Fruit fly (Drosophila melanogaster): ENCODE results near the gene CG14834.

The CG14834 gene

dm6 chr3L:7376830-7377229, 29.9 kb upstream of the CG14834 start:
- TF ChIP-seq exex (tag; optimal IDR thresholded peaks at IDR 0.05) (peak; percentile 83), sug (tag; optimal IDR thresholded peaks at IDR 0.05) (peak; percentile 29), CG34376 (GFP tag; optimal IDR thresholded peaks at IDR 0.05) (peak; percentile 36), Sry-δ (GFP tag; optimal IDR thresholded peaks at IDR 0.05) (no peak), BtbVII (GFP tag; optimal IDR thresholded peaks at IDR 0.05) (peak; percentile 44), MESR4 (GFP tag; optimal IDR thresholded peaks at IDR 0.05) (no peak), mirr (GFP tag; optimal IDR thresholded peaks at IDR 0.05) (peak; percentile 71)

dm6 chr3L:7376151-7376550, 29.2 kb upstream of the CG14834 start:
- peak; percentile 67 for TF ChIP-seq mirr (GFP tag; optimal IDR thresholded peaks at IDR 0.05)
- no peak for TF ChIP-seq YL-1 (GFP tag; optimal IDR thresholded peaks at IDR 0.05)
- no peak for TF ChIP-seq CG11560 (tag; IDR thresholded peaks at IDR 0.05)
- TF ChIP-seq CG12155 (GFP tag; optimal IDR thresholded peaks at IDR 0.05), result no peak
- peak; percentile 60 for TF ChIP-seq exex (tag; optimal IDR thresholded peaks at IDR 0.05)

dm6 chr3L:7371290-7371689, 24.4 kb upstream of the CG14834 start:
- TF ChIP-seq CG7963 (GFP tag; IDR thresholded peaks at IDR 0.05; ENCODE audit: partially characterized antibody) (no peak), Dek (tag; optimal IDR thresholded peaks at IDR 0.05) (no peak), BEAF-32 (GFP tag; optimal IDR thresholded peaks at IDR 0.05) (peak; percentile 30), CG15479 (GFP tag; optimal IDR thresholded peaks at IDR 0.05) (no peak), HmgZ (tag; optimal IDR thresholded peaks at IDR 0.05) (no peak), CG14710 (tag; optimal IDR thresholded peaks at IDR 0.05) (no peak), Sry-β (GFP tag; optimal IDR thresholded peaks at IDR 0.05) (peak; percentile 86), CG3407 (GFP tag; optimal IDR thresholded peaks at IDR 0.05) (no peak), row (GFP tag; IDR thresholded peaks at IDR 0.05) (peak; percentile 42; the same call in 2 of the 3 replicates), chn (GFP tag; optimal IDR thresholded peaks at IDR 0.05) (no peak), CG1233 (GFP tag; optimal IDR thresholded peaks at IDR 0.05) (no peak), mam (GFP tag; optimal IDR thresholded peaks at IDR 0.05) (no peak), CG2116 (GFP tag; optimal IDR thresholded peaks at IDR 0.05) (no peak), vvl (GFP tag; IDR thresholded peaks at IDR 0.05) (no peak), E2f2 (GFP tag; IDR thresholded peaks at IDR 0.05) (no peak), kah (GFP tag; optimal IDR thresholded peaks at IDR 0.05) (no peak), CG6689 (GFP tag; IDR thresholded peaks at IDR 0.05) (no peak), fu2 (GFP tag; optimal IDR thresholded peaks at IDR 0.05) (no peak), Med (GFP tag) (no peak), sisA (GFP tag; IDR thresholded peaks at IDR 0.05) (no peak), trem (tag; optimal IDR thresholded peaks at IDR 0.05) (no peak), ac (GFP tag; optimal IDR thresholded peaks at IDR 0.05) (peak; percentile 28), Nf-YC (tag; optimal IDR thresholded peaks at IDR 0.05) (no peak), Myb (GFP tag; optimal IDR thresholded peaks at IDR 0.05) (no peak), p53 (GFP tag; optimal IDR thresholded peaks at IDR 0.05) (no peak), HLH3B (GFP tag; IDR thresholded peaks at IDR 0.05) (no peak), HLH54F (GFP tag; optimal IDR thresholded peaks at IDR 0.05) (no peak), CG10321 (GFP tag; IDR thresholded peaks at IDR 0.05) (0 out of 2 replicates have a peak, but pooled peaks have one; percentile 10), cad (GFP tag; optimal IDR thresholded peaks at IDR 0.05) (peak; percentile 80), CG10979 (tag; optimal IDR thresholded peaks at IDR 0.05) (no peak), dimm (GFP tag; IDR thresholded peaks at IDR 0.05) (no peak), CG11695 (GFP tag; IDR thresholded peaks at IDR 0.05) (no peak), hb (GFP tag; IDR thresholded peaks at IDR 0.05; ENCODE audit: partially characterized antibody) (peak; percentile 29; the same call in 1 of the 3 replicates), chm (GFP tag; IDR thresholded peaks at IDR 0.05) (0 out of 2 replicates have a peak, but pooled peaks have one; percentile 26), CG12942 (GFP tag; optimal IDR thresholded peaks at IDR 0.05) (no peak), crc (GFP tag; optimal IDR thresholded peaks at IDR 0.05) (no peak), CG33213 (GFP tag; optimal IDR thresholded peaks at IDR 0.05) (no peak), insv (GFP tag; optimal IDR thresholded peaks at IDR 0.05) (peak in 1 of 2 experiments; percentile 7), phol (tag; optimal IDR thresholded peaks at IDR 0.05) (peak; percentile 37)
